Worm (Caenorhabditis elegans): ENCODE measurements around the gene ZK105.5.
"Not testable (repeated sequence)": the region's sequence is repeated elsewhere in the genome, so short reads cannot be mapped to it uniquely, and the experiment has no call there.

The ZK105.5 gene

ce11 chrV:7713691-7714090, 3.8 kb downstream of the ZK105.5 start, which contains the start of gene ZK105.1:
Gene ZK105.1, plus strand, starts transcription at chrV:7713991.
- TF ChIP-seq elt-2 (tag; optimal IDR thresholded peaks at IDR 0.05) (no peak), lin-15B (tag; optimal IDR thresholded peaks at IDR 0.05) (no peak), aha-1 (tag; optimal IDR thresholded peaks at IDR 0.05) (no peak)

- no peak for TF ChIP-seq elt-3 (tag; optimal IDR thresholded peaks at IDR 0.05)
- TF ChIP-seq C16A3.4 (tag; optimal IDR thresholded peaks at IDR 0.05) = no peak
- no peak for TF ChIP-seq ceh-90 (tag; optimal IDR thresholded peaks at IDR 0.05)
- no peak for TF ChIP-seq hlh-4 (tag; optimal IDR thresholded peaks at IDR 0.05)
- no peak for TF ChIP-seq dsc-1 (tag; optimal IDR thresholded peaks at IDR 0.05)
- TF ChIP-seq aly-2 (tag; optimal IDR thresholded peaks at IDR 0.05) = no peak
- no peak for TF ChIP-seq sup-37 (GFP tag; optimal IDR thresholded peaks at IDR 0.05)
Measured at ce11 chrV:7713072-7713471, 4.5 kb downstream of the ZK105.5 start, which contains the start of gene ZK105.13. Gene ZK105.13, minus strand, starts transcription at chrV:7713172.

- TF ChIP-seq lir-3 (tag; optimal IDR thresholded peaks at IDR 0.05; ENCODE audit: poor library complexity) = no peak
- no peak for TF ChIP-seq nhr-77 (tag; optimal IDR thresholded peaks at IDR 0.05)
- TF ChIP-seq nhr-237 (tag; optimal IDR thresholded peaks at IDR 0.05) = no peak
- no peak for TF ChIP-seq xbp-1 (tag; optimal IDR thresholded peaks at IDR 0.05)
- TF ChIP-seq sptf-1 (tag; optimal IDR thresholded peaks at IDR 0.05) = no peak
- TF ChIP-seq C16A3.4 (tag; optimal IDR thresholded peaks at IDR 0.05) = no peak
- TF ChIP-seq egl-13 (tag; optimal IDR thresholded peaks at IDR 0.05) = no peak
- no peak for TF ChIP-seq lin-13 (GFP tag; optimal IDR thresholded peaks at IDR 0.05)
- no peak for TF ChIP-seq ceh-82 (tag; optimal IDR thresholded peaks at IDR 0.05)
- TF ChIP-seq elt-3 (tag; optimal IDR thresholded peaks at IDR 0.05) = no peak
- no peak for TF ChIP-seq ceh-88 (GFP tag; IDR thresholded peaks at IDR 0.05)
- no peak for TF ChIP-seq ztf-4 (tag; optimal IDR thresholded peaks at IDR 0.05)
- no peak for TF ChIP-seq nhr-12 (tag; optimal IDR thresholded peaks at IDR 0.05)
- no peak for TF ChIP-seq ets-5 (GFP tag; IDR thresholded peaks at IDR 0.05)
- TF ChIP-seq lin-14 (GFP tag; optimal IDR thresholded peaks at IDR 0.05) = no peak
- TF ChIP-seq tbx-2 (tag; optimal IDR thresholded peaks at IDR 0.05) = no peak
Measured at ce11 chrV:7708525-7708924, 9.0 kb downstream of the ZK105.5 start, which contains the start of gene ZK105.11. Gene ZK105.11, minus strand, starts transcription at chrV:7708625.

ce11 chrV:7705316-7705715, 12.2 kb downstream of the ZK105.5 start, which contains the start of gene srw-3:
Gene srw-3, plus strand, starts transcription at chrV:7705616.
- TF ChIP-seq dsc-1 (tag; optimal IDR thresholded peaks at IDR 0.05) (no peak), ceh-90 (tag; optimal IDR thresholded peaks at IDR 0.05) (no peak), nhr-20 (tag; optimal IDR thresholded peaks at IDR 0.05) (no peak), ceh-8 (GFP tag; optimal IDR thresholded peaks at IDR 0.05) (no peak), mdl-1 (tag; optimal IDR thresholded peaks at IDR 0.05) (no peak), lir-3 (tag; optimal IDR thresholded peaks at IDR 0.05; ENCODE audit: poor library complexity) (no peak), nhr-237 (tag; optimal IDR thresholded peaks at IDR 0.05) (no peak), lin-35 (GFP tag; optimal IDR thresholded peaks at IDR 0.05) (no peak), ztf-4 (tag; optimal IDR thresholded peaks at IDR 0.05) (no peak), nhr-90 (tag; optimal IDR thresholded peaks at IDR 0.05; ENCODE audit: poor library complexity) (no peak), pag-3 (tag; optimal IDR thresholded peaks at IDR 0.05; ENCODE audit: borderline replicate concordance, insufficient read depth) (no peak), snpc-4 (tag; optimal IDR thresholded peaks at IDR 0.05) (no peak), blmp-1 (tag; optimal IDR thresholded peaks at IDR 0.05) (no peak), C04F5.9 (tag; optimal IDR thresholded peaks at IDR 0.05) (no peak), xbp-1 (tag; optimal IDR thresholded peaks at IDR 0.05) (no peak), irx-1 (tag; optimal IDR thresholded peaks at IDR 0.05) (no peak), pax-3 (tag; optimal IDR thresholded peaks at IDR 0.05) (no peak), nhr-77 (tag; optimal IDR thresholded peaks at IDR 0.05) (no peak)

DNA sequence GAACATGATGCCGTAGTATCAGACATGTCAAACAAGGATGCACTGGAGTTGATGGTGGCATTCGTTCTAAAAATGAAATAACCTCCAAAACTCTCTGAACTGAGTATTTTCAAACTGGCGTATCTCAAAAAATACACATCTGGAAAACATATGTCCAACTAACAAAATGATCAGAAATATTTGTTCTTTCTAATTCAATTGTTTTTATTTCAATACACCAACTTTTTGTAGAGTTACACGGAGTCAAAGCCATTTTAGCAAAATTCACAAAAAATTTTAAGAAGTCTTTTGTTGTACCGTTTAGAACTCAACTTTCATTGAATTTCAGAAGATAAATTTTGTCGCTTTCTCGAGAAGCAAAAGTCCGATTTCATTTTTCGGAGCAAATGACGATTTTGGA, 14.0 kb downstream of the ZK105.5 start, which contains the start of gene srsx-40:
Gene srsx-40 (minus strand): TSS at position 101 of the 400 bp plus-strand sequence.
- TF ChIP-seq swsn-7, jun-1, elt-2 (tag; optimal IDR thresholded peaks at IDR 0.05): not testable (repeated sequence)
